Worm (Caenorhabditis elegans) whole organism, L1 larva: ENCODE results near the gene C54D10.9.

Experiments
- ama-1 ChIP-seq: fragments of 150-350 bp; optimal IDR thresholded peaks from 2 replicates; lab custom pipeline; 2014
- blmp-1 ChIP-seq: fragments of 150-350 bp; optimal IDR thresholded peaks from 2 replicates; lab custom pipeline; 2014; ENCODE audit warnings: missing biosample characterization, missing genetic modification characterization
- efl-1 ChIP-seq, 4 experiments: fragments of 150-350 bp; optimal IDR thresholded peaks in 3 of 4; peaks in 1 of 4; 1 replicate in 1 of 4; 2 replicates in 3 of 4; lab custom pipeline; 2014; ENCODE audit warnings: missing biosample characterization in 2 of 4, missing genetic modification characterization in 2 of 4, missing genetic modification reagents in 2 of 4
- egl-27 ChIP-seq, 2 experiments: fragments of 150-350 bp in 1 of 2; sonication (generic microtip); optimal IDR thresholded peaks; 3 replicates each; lab custom pipeline; 2017 to 2018; ENCODE audit warnings: missing biosample characterization in 2 of 2, missing genetic modification characterization in 2 of 2, missing genetic modification reagents in 2 of 2
- fkh-8 ChIP-seq: sonication (generic microtip); optimal IDR thresholded peaks from 2 replicates; lab custom pipeline; 2016; ENCODE audit warnings: mild to moderate bottlenecking, missing genetic modification characterization, missing compliant biosample characterization
- lin-15B ChIP-seq: fragments of 150-350 bp; sonication (generic microtip); optimal IDR thresholded peaks from 3 replicates; lab custom pipeline; 2014; ENCODE audit warnings: missing biosample characterization, missing genetic modification characterization
- mab-9 ChIP-seq: fragments of 200-800 bp; sonication (Bioruptor generic); IDR thresholded peaks from 2 replicates; pipeline ENCODE4 v1.3.6; 2022; ENCODE audit warnings: missing genetic modification reagents, missing genetic modification characterization, missing compliant biosample characterization

DNA sequence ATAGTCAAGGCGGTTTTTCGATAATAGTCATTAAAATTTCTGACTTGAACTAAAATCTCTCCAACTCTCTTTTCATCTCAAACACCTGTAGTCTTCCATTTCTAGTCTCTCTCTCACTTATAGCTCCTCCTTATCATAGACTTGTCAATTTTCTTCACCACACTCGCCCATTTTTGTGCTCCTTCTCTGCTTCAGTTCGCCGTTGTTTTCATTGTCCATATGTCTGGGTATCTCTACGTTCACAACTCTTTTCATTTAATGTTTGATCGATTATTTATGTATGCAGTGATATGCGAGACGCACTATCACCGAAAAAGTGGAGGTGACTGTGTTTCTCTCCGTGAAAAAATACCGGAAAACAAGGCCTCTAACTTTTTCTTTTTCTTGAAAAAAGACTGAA is 20.8 kb downstream of the C54D10.9 start:
- TF ChIP-seq ama-1 (lab: Kevin White, UChicago) (no peak), egl-27 (tag; optimal IDR thresholded peaks at IDR 0.05; lab: Kevin White, UChicago) (no peak), efl-1 (optimal IDR thresholded peaks at IDR 0.05; lab: Kevin White, UChicago) (no peak), efl-1 (GFP tag; optimal IDR thresholded peaks at IDR 0.05 in 1 of 2; lab: Kevin White, UChicago) (no peak), lin-15B (tag; lab: Kevin White, UChicago) (no peak), mab-9 (GFP tag; lab: Robert Waterston, UW) (no peak), fkh-8 (no peak), blmp-1 (no peak)
